Fruit fly (Drosophila melanogaster): Measurements from ENCODE around the gene CG10214.

The CG10214 gene

dm6 chr3R:23722680-23723372, 44.5 kb downstream of the CG10214 start, which contains the start of gene CG10365:
Gene CG10365, plus strand, starts transcription at chr3R:23723331.
- no peak for TF ChIP-seq Rel (GFP tag; optimal IDR thresholded peaks at IDR 0.05)
- TF ChIP-seq Rel (tag; optimal IDR thresholded peaks at IDR 0.05), result peak; percentile 2
- no peak for TF ChIP-seq Myc (optimal IDR thresholded peaks at IDR 0.05)
- peak; percentile 52 for TF ChIP-seq Hnf4 (GFP tag; optimal IDR thresholded peaks at IDR 0.05)
- TF ChIP-seq h (GFP tag; optimal IDR thresholded peaks at IDR 0.05), result peak; percentile 76
- TF ChIP-seq brk (GFP tag; optimal IDR thresholded peaks at IDR 0.05), result peak; percentile 69
- peak; percentile 88 for TF ChIP-seq Dif (GFP tag; optimal IDR thresholded peaks at IDR 0.05; ENCODE audit: partially characterized antibody)
- no peak for TF ChIP-seq Jra (GFP tag; optimal IDR thresholded peaks at IDR 0.05)
- TF ChIP-seq Hr78 (GFP tag; optimal IDR thresholded peaks at IDR 0.05), result no peak
- peak; percentile 43 for TF ChIP-seq ey (GFP tag; optimal IDR thresholded peaks at IDR 0.05)
- peak; percentile 7 for TF ChIP-seq tai (GFP tag; optimal IDR thresholded peaks at IDR 0.05)
- TF ChIP-seq psq (GFP tag; optimal IDR thresholded peaks at IDR 0.05), result peak; percentile 85
- TF ChIP-seq fru (GFP tag; optimal IDR thresholded peaks at IDR 0.05), result peak; percentile 81
- peak in 1 of 2 experiments; percentile 91 for TF ChIP-seq foxo (GFP tag; optimal IDR thresholded peaks at IDR 0.05)
- TF ChIP-seq dl (GFP tag; optimal IDR thresholded peaks at IDR 0.05; ENCODE audit: insufficient read depth in 1 of 2, partially characterized antibody in 2 of 2), result peak; percentile 50 to 80
- TF ChIP-seq pan (optimal IDR thresholded peaks at IDR 0.05), result no peak
- peak; percentile 21 for TF ChIP-seq CG9705 (GFP tag; optimal IDR thresholded peaks at IDR 0.05)
- peak; percentile 85 for TF ChIP-seq rgr (GFP tag; optimal IDR thresholded peaks at IDR 0.05)
- TF ChIP-seq dmrt93B (GFP tag; optimal IDR thresholded peaks at IDR 0.05), result peak; percentile 35
- TF ChIP-seq woc (GFP tag; optimal IDR thresholded peaks at IDR 0.05), result peak; percentile 53
- TF ChIP-seq HLH106 (tag; optimal IDR thresholded peaks at IDR 0.05), result peak; percentile 76
- peak; percentile 93 for TF ChIP-seq Sp1 (GFP tag; optimal IDR thresholded peaks at IDR 0.05)
- TF ChIP-seq Vsx2 (GFP tag; optimal IDR thresholded peaks at IDR 0.05; ENCODE audit: partially characterized antibody), result peak; percentile 18
- TF ChIP-seq OdsH (GFP tag; optimal IDR thresholded peaks at IDR 0.05), result peak; percentile 91
- no peak for TF ChIP-seq Mio (GFP tag; optimal IDR thresholded peaks at IDR 0.05)
- TF ChIP-seq sv (GFP tag; optimal IDR thresholded peaks at IDR 0.05), result no peak

- TF ChIP-seq Hr83 (GFP tag; optimal IDR thresholded peaks at IDR 0.05; ENCODE audit: poor library complexity, severe bottlenecking) (no peak), CG9705 (GFP tag; optimal IDR thresholded peaks at IDR 0.05) (peak; percentile 8), fru (GFP tag; optimal IDR thresholded peaks at IDR 0.05) (peak; percentile 30), Rel (GFP tag; optimal IDR thresholded peaks at IDR 0.05) (no peak), Rel (tag; optimal IDR thresholded peaks at IDR 0.05) (no peak), Hr78 (GFP tag; optimal IDR thresholded peaks at IDR 0.05) (no peak), HLH106 (tag; optimal IDR thresholded peaks at IDR 0.05) (peak; percentile 39), ey (GFP tag; optimal IDR thresholded peaks at IDR 0.05) (no peak), sv (GFP tag; optimal IDR thresholded peaks at IDR 0.05) (no peak), h (GFP tag; optimal IDR thresholded peaks at IDR 0.05) (peak; percentile 41), Dif (GFP tag; optimal IDR thresholded peaks at IDR 0.05; ENCODE audit: partially characterized antibody) (no peak), brk (GFP tag; optimal IDR thresholded peaks at IDR 0.05) (peak; percentile 44), CrebA (GFP tag; optimal IDR thresholded peaks at IDR 0.05; ENCODE audit: borderline replicate concordance) (peak; percentile 6), Hnf4 (GFP tag; optimal IDR thresholded peaks at IDR 0.05) (peak; percentile 23), Jra (GFP tag; optimal IDR thresholded peaks at IDR 0.05) (no peak), dmrt93B (GFP tag; optimal IDR thresholded peaks at IDR 0.05) (peak; percentile 25), N (GFP tag; optimal IDR thresholded peaks at IDR 0.05) (no peak), rgr (GFP tag; optimal IDR thresholded peaks at IDR 0.05) (peak; percentile 17), foxo (GFP tag; optimal IDR thresholded peaks at IDR 0.05) (peak in 1 of 2 experiments; percentile 49), Vsx2 (GFP tag; optimal IDR thresholded peaks at IDR 0.05; ENCODE audit: partially characterized antibody) (peak; percentile 1)
Observed at dm6 chr3R:23721936-23722335, 45.4 kb downstream of the CG10214 start.

dm6 chr3R:23721525-23721924, 45.8 kb downstream of the CG10214 start, which contains the start of gene CG10232:
Gene CG10232, minus strand, starts transcription at chr3R:23721625.
- TF ChIP-seq rgr (GFP tag; optimal IDR thresholded peaks at IDR 0.05) (no peak), CrebA (GFP tag; optimal IDR thresholded peaks at IDR 0.05; ENCODE audit: borderline replicate concordance) (no peak), dl (GFP tag; optimal IDR thresholded peaks at IDR 0.05; ENCODE audit: insufficient read depth in 1 of 2, partially characterized antibody in 2 of 2) (no peak), psq (GFP tag; optimal IDR thresholded peaks at IDR 0.05) (no peak), usp (GFP tag; optimal IDR thresholded peaks at IDR 0.05) (no peak), Abd-B (GFP tag; optimal IDR thresholded peaks at IDR 0.05) (no peak), Mio (GFP tag; optimal IDR thresholded peaks at IDR 0.05) (no peak), CG9705 (GFP tag; optimal IDR thresholded peaks at IDR 0.05) (no peak), Hr83 (GFP tag; optimal IDR thresholded peaks at IDR 0.05; ENCODE audit: poor library complexity, severe bottlenecking) (no peak), foxo (GFP tag; optimal IDR thresholded peaks at IDR 0.05) (no peak), Hnf4 (GFP tag; optimal IDR thresholded peaks at IDR 0.05) (no peak), tai (GFP tag; optimal IDR thresholded peaks at IDR 0.05) (no peak), sv (GFP tag; optimal IDR thresholded peaks at IDR 0.05) (no peak), lola (GFP tag; optimal IDR thresholded peaks at IDR 0.05) (no peak), woc (GFP tag; optimal IDR thresholded peaks at IDR 0.05) (no peak), Dif (GFP tag; optimal IDR thresholded peaks at IDR 0.05; ENCODE audit: partially characterized antibody) (no peak)

All from whole organism, wandering third instar larva.